Fruit fly (Drosophila melanogaster): Measurements from ENCODE around the gene CG4592.

CG4592 gene

DNA sequence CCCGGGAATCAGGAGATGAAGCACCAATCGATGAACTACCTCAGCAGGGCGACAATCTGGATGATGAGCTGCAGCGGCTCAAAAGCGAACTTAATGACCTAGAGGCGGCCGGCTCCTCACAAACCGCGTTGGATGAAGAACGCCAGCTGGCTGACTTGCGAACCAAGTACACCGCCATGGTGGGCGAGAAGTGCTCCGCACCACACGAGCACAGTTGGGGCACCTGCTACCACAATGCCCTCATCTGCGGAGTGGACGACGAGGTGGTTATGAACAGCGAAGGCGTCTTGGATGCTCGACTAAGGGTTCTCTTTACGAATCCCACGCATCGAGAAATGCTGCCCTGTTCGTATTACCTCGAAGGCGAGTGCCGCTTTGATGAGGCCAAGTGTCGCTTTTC, 33.3 kb downstream of the CG4592 start:
- TF ChIP-seq Dref (GFP tag; IDR thresholded peaks at IDR 0.05) (0 out of 2 replicates have a peak, but pooled peaks have one; percentile 28), Ets65A (GFP tag) (peak; percentile 60), gsb-n (tag; optimal IDR thresholded peaks at IDR 0.05) (no peak), CG8924 (tag; optimal IDR thresholded peaks at IDR 0.05) (no peak), ab (GFP tag; optimal IDR thresholded peaks at IDR 0.05) (no peak), Med (GFP tag) (peak; percentile 55), CG1233 (GFP tag; optimal IDR thresholded peaks at IDR 0.05) (no peak)

dm6 chr2L:9956993-9957652, 35.7 kb downstream of the CG4592 start, which contains the start of the genes CG4658 and CG5846:
Gene CG4658, plus strand, starts transcription at chr2L:9957132.
Gene CG5846, minus strand, starts transcription at chr2L:9957237.
- TF ChIP-seq prd (optimal IDR thresholded peaks at IDR 0.05), result no peak
- TF ChIP-seq prd (GFP tag; IDR thresholded peaks at IDR 0.05), result peak; percentile 98
- no peak for TF ChIP-seq Dfd (GFP tag; optimal IDR thresholded peaks at IDR 0.05)
- TF ChIP-seq Atf6 (GFP tag; IDR thresholded peaks at IDR 0.05), result peak; percentile 95
- TF ChIP-seq Hmr (GFP tag; optimal IDR thresholded peaks at IDR 0.05), result peak; percentile 93
- peak; percentile 73 for TF ChIP-seq Hmx (GFP tag; optimal IDR thresholded peaks at IDR 0.05)
- TF ChIP-seq CG4404 (GFP tag; IDR thresholded peaks at IDR 0.05), result peak; percentile 91
- no peak for TF ChIP-seq usp (GFP tag; optimal IDR thresholded peaks at IDR 0.05)
- TF ChIP-seq Sin3A (optimal IDR thresholded peaks at IDR 0.05), result peak; percentile 18
- TF ChIP-seq Abd-B (GFP tag; optimal IDR thresholded peaks at IDR 0.05), result peak; percentile 96
- peak; percentile 80 for TF ChIP-seq seq (GFP tag; IDR thresholded peaks at IDR 0.05)
- TF ChIP-seq D (optimal IDR thresholded peaks at IDR 0.05), result no peak
- TF ChIP-seq D (GFP tag; optimal IDR thresholded peaks at IDR 0.05), result peak; percentile 84
- peak; percentile 78 for TF ChIP-seq Gsc (GFP tag; IDR thresholded peaks at IDR 0.05)
- TF ChIP-seq CG17912 (GFP tag; optimal IDR thresholded peaks at IDR 0.05), result peak; percentile 9
- peak; percentile 83 to 92 for TF ChIP-seq chif (GFP tag; optimal IDR thresholded peaks at IDR 0.05)
- peak; percentile 96 for TF ChIP-seq Hr3 (GFP tag; optimal IDR thresholded peaks at IDR 0.05)
- TF ChIP-seq CG13775 (GFP tag; optimal IDR thresholded peaks at IDR 0.05), result peak; percentile 93
- peak; percentile 97 for TF ChIP-seq CG32772 (GFP tag; IDR thresholded peaks at IDR 0.05)
- TF ChIP-seq CG1792 (GFP tag; optimal IDR thresholded peaks at IDR 0.05), result peak; percentile 5
- TF ChIP-seq rib (GFP tag; IDR thresholded peaks at IDR 0.05), result peak; percentile 86
- TF ChIP-seq ftz-f1 (GFP tag; optimal IDR thresholded peaks at IDR 0.05), result no peak
- peak; percentile 88 for TF ChIP-seq Med (GFP tag)
- TF ChIP-seq CG8765 (GFP tag; IDR thresholded peaks at IDR 0.05), result peak; percentile 77
- TF ChIP-seq CG5953 (GFP tag; IDR thresholded peaks at IDR 0.05), result peak; percentile 86
- TF ChIP-seq p53 (GFP tag; optimal IDR thresholded peaks at IDR 0.05), result peak; percentile 62
- peak; percentile 97 for TF ChIP-seq CG30403 (GFP tag; optimal IDR thresholded peaks at IDR 0.05)
- peak; percentile 45 for TF ChIP-seq tx (GFP tag; optimal IDR thresholded peaks at IDR 0.05)
- TF ChIP-seq Hey (tag; optimal IDR thresholded peaks at IDR 0.05), result no peak
- no peak for TF ChIP-seq tna (GFP tag; IDR thresholded peaks at IDR 0.05; ENCODE audit: partially characterized antibody)
- TF ChIP-seq CTCF (GFP tag; optimal IDR thresholded peaks at IDR 0.05), result peak; percentile 33
- TF ChIP-seq esg (GFP tag; conservative IDR thresholded peaks at IDR 0.05), result peak; percentile 93
- peak; percentile 95 for TF ChIP-seq run (tag; optimal IDR thresholded peaks at IDR 0.05)
- TF ChIP-seq ham (GFP tag; IDR thresholded peaks at IDR 0.05), result peak; percentile 50; the same call in 1 of the 2 replicates
- peak; percentile 88 for TF ChIP-seq ssp (GFP tag; IDR thresholded peaks at IDR 0.05)
- TF ChIP-seq HHEX (GFP tag; optimal IDR thresholded peaks at IDR 0.05), result peak; percentile 81
- peak; percentile 98 for TF ChIP-seq vvl (GFP tag; IDR thresholded peaks at IDR 0.05)
- peak; percentile 87 for TF ChIP-seq gce (GFP tag; IDR thresholded peaks at IDR 0.05)
- peak; percentile 92 for TF ChIP-seq tin (GFP tag; optimal IDR thresholded peaks at IDR 0.05)
- TF ChIP-seq CHES-1-like (GFP tag; optimal IDR thresholded peaks at IDR 0.05), result peak; percentile 71
- no peak for TF ChIP-seq cg (GFP tag; optimal IDR thresholded peaks at IDR 0.05)
- TF ChIP-seq CG13624 (GFP tag; optimal IDR thresholded peaks at IDR 0.05), result peak; percentile 81
- peak; percentile 82 for TF ChIP-seq CG11456 (GFP tag; IDR thresholded peaks at IDR 0.05)
- peak; percentile 88 for TF ChIP-seq CG9817 (tag; optimal IDR thresholded peaks at IDR 0.05)
- peak; percentile 78 for TF ChIP-seq CG17612 (GFP tag; IDR thresholded peaks at IDR 0.05)
- peak; percentile 96 for TF ChIP-seq ranshi (GFP tag; IDR thresholded peaks at IDR 0.05)
